Worm (Caenorhabditis elegans): ENCODE data around the gene oac-11.

oac-11 gene

ce11 chrII:3811816-3812332 lies 48.9 kb downstream of the oac-11 start, which contains the start of gene lido-15:
Gene lido-15, plus strand, starts transcription at chrII:3812282.
- TF ChIP-seq blmp-1 (tag; optimal IDR thresholded peaks at IDR 0.05) (no peak), nhr-237 (tag; optimal IDR thresholded peaks at IDR 0.05) (no peak), lin-13 (tag; optimal IDR thresholded peaks at IDR 0.05) (no peak), ceh-43 (GFP tag; optimal IDR thresholded peaks at IDR 0.05) (no peak), ceh-83 (GFP tag; optimal IDR thresholded peaks at IDR 0.05) (no peak), drap-1 (GFP tag; optimal IDR thresholded peaks at IDR 0.05) (no peak), lsy-2 (tag; optimal IDR thresholded peaks at IDR 0.05) (no peak), M03D4.4 (tag; optimal IDR thresholded peaks at IDR 0.05) (no peak), zip-8 (tag; optimal IDR thresholded peaks at IDR 0.05) (no peak), nhr-76 (tag; optimal IDR thresholded peaks at IDR 0.05) (no peak), nhr-12 (tag; optimal IDR thresholded peaks at IDR 0.05) (no peak), hlh-1 (tag; optimal IDR thresholded peaks at IDR 0.05) (no peak), mep-1 (tag; optimal IDR thresholded peaks at IDR 0.05) (no peak), elt-1 (tag; optimal IDR thresholded peaks at IDR 0.05; ENCODE audit: borderline replicate concordance, insufficient read depth) (no peak), elt-3 (tag; optimal IDR thresholded peaks at IDR 0.05) (no peak), bed-3 (GFP tag; optimal IDR thresholded peaks at IDR 0.05) (no peak)

DNA sequence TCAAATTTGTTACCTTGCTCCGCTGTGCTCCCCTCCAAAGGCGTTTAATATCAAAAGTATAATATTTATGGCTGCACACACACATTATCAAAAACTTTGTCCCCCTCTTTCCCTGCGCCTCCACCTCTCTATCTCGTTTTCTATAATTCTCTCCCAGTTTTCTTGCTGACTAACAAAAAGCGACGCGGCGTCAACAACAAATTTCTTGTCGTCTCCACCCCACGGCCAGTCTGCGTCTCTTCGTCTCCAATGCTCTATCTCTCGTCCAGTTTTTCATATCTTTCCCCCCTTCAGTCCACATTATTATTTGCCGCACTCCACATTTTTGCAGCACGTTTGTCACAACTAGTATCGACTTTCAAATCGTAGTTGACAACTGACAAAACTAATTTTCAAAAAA lies 50.2 kb downstream of the oac-11 start:
- TF ChIP-seq tbx-8 (GFP tag; optimal IDR thresholded peaks at IDR 0.05): no peak
- TF ChIP-seq ces-1 (GFP tag; optimal IDR thresholded peaks at IDR 0.05): peak; percentile 7
- TF ChIP-seq pha-4 (tag; optimal IDR thresholded peaks at IDR 0.05): peak; percentile 17
- peak; percentile 38 for TF ChIP-seq unc-62 (GFP tag; optimal IDR thresholded peaks at IDR 0.05)
- TF ChIP-seq mep-1 (tag; optimal IDR thresholded peaks at IDR 0.05): no peak

ce11 chrII:3808643-3809042 lies 52.1 kb downstream of the oac-11 start:
- TF ChIP-seq nhr-76 (tag; optimal IDR thresholded peaks at IDR 0.05) (no peak), hlh-1 (tag; optimal IDR thresholded peaks at IDR 0.05) (no peak), blmp-1 (tag; optimal IDR thresholded peaks at IDR 0.05) (no peak), M03D4.4 (tag; optimal IDR thresholded peaks at IDR 0.05) (no peak), mep-1 (tag; optimal IDR thresholded peaks at IDR 0.05) (no peak), nhr-28 (tag; optimal IDR thresholded peaks at IDR 0.05) (no peak), lsy-2 (tag; optimal IDR thresholded peaks at IDR 0.05) (no peak), snpc-4 (tag; optimal IDR thresholded peaks at IDR 0.05) (no peak), ceh-43 (GFP tag; optimal IDR thresholded peaks at IDR 0.05) (no peak), lin-32 (GFP tag; optimal IDR thresholded peaks at IDR 0.05) (no peak), elt-1 (tag; optimal IDR thresholded peaks at IDR 0.05; ENCODE audit: borderline replicate concordance, insufficient read depth) (no peak), nhr-2 (tag; optimal IDR thresholded peaks at IDR 0.05) (no peak), sptf-1 (tag; optimal IDR thresholded peaks at IDR 0.05) (no peak), sem-2 (GFP tag; optimal IDR thresholded peaks at IDR 0.05) (no peak), cnd-1 (tag; optimal IDR thresholded peaks at IDR 0.05) (no peak), ham-2 (GFP tag; optimal IDR thresholded peaks at IDR 0.05) (no peak), unc-120 (tag; optimal IDR thresholded peaks at IDR 0.05; ENCODE audit: poor library complexity, severe bottlenecking) (no peak), lin-13 (tag; optimal IDR thresholded peaks at IDR 0.05) (no peak), mab-5 (tag; optimal IDR thresholded peaks at IDR 0.05) (no peak)

Measured in whole organism, mixed stage, embryonic.